Fruit fly (Drosophila melanogaster) whole organism, embryonic: ENCODE measurements around the gene awd.

Experiments used
- Adf1 ChIP-seq: fragments of 200-800 bp; sonication (Bioruptor generic); IDR thresholded peaks from 2 replicates; pipeline ENCODE4 v1.3.6; 2022; ENCODE audit warnings: missing biosample characterization, missing genetic modification characterization
- Blimp-1 ChIP-seq: fragments of 200-800 bp; sonication (Bioruptor generic); optimal IDR thresholded peaks from 3 replicates; lab custom pipeline; 2018; ENCODE audit warnings: missing biosample characterization, missing genetic modification characterization, mild to moderate bottlenecking, moderate library complexity, missing genetic modification reagents
- CG10209 ChIP-seq: fragments of 200-800 bp; sonication (Bioruptor generic); optimal IDR thresholded peaks from 3 replicates; lab custom pipeline; 2017; ENCODE audit warnings: missing biosample characterization, mild to moderate bottlenecking, missing genetic modification characterization, missing genetic modification reagents
- CG10274 ChIP-seq: fragments of 200-800 bp; sonication (Bioruptor generic); optimal IDR thresholded peaks from 3 replicates; lab custom pipeline; 2017; ENCODE audit warnings: missing biosample characterization, mild to moderate bottlenecking, missing genetic modification characterization
- CG10366 ChIP-seq: fragments of 200-800 bp; sonication (Bioruptor generic); IDR thresholded peaks from 2 replicates; pipeline ENCODE4 v1.3.6; 2022; ENCODE audit warnings: missing biosample characterization, missing genetic modification characterization
- CG12071 ChIP-seq: fragments of 200-800 bp; sonication (Bioruptor generic); optimal IDR thresholded peaks from 3 replicates; lab custom pipeline; 2018; ENCODE audit warnings: missing biosample characterization, mild to moderate bottlenecking, missing genetic modification characterization
- CG12155 ChIP-seq: fragments of 200-800 bp; sonication (Bioruptor generic); optimal IDR thresholded peaks from 3 replicates; lab custom pipeline; 2016; ENCODE audit warnings: missing biosample characterization, missing genetic modification characterization
- CG13775 ChIP-seq: fragments of 200-800 bp; sonication (Bioruptor generic); optimal IDR thresholded peaks from 3 replicates; lab custom pipeline; 2017; ENCODE audit warnings: missing biosample characterization, mild to moderate bottlenecking, missing genetic modification characterization
- CG14441 ChIP-seq: fragments of 200-800 bp; sonication (Bioruptor generic); IDR thresholded peaks from 2 replicates; pipeline ENCODE4 v1.3.6; 2022; ENCODE audit warnings: missing biosample characterization, missing genetic modification characterization
- CG14667 ChIP-seq: fragments of 200-800 bp; sonication (Bioruptor generic); IDR thresholded peaks from 2 replicates; pipeline ENCODE4 v1.3.6; 2022; ENCODE audit warnings: missing biosample characterization, missing genetic modification characterization
- CG15514 ChIP-seq: fragments of 200-800 bp; sonication (Bioruptor generic); optimal IDR thresholded peaks from 3 replicates; lab custom pipeline; 2017; ENCODE audit warnings: missing biosample characterization, missing genetic modification characterization, mild to moderate bottlenecking, moderate library complexity, missing genetic modification reagents
- CG1603 ChIP-seq: fragments of 200-800 bp; sonication (Bioruptor generic); optimal IDR thresholded peaks from 2 replicates; lab custom pipeline; 2019; ENCODE audit warnings: missing biosample characterization, mild to moderate bottlenecking, missing genetic modification characterization, moderate library complexity
- CG17359 ChIP-seq: fragments of 200-800 bp; sonication (Bioruptor generic); optimal IDR thresholded peaks from 3 replicates; lab custom pipeline; 2018; ENCODE audit warnings: missing biosample characterization, mild to moderate bottlenecking, missing genetic modification characterization, moderate library complexity
- CG2875 ChIP-seq: fragments of 200-800 bp; sonication (Bioruptor generic); optimal IDR thresholded peaks from 2 replicates; lab custom pipeline; 2017; ENCODE audit warnings: missing biosample characterization, mild to moderate bottlenecking, missing genetic modification characterization, missing genetic modification reagents
- CG31224 ChIP-seq: fragments of 200-800 bp; sonication (Bioruptor generic); IDR thresholded peaks from 2 replicates; pipeline ENCODE4 v1.3.6; 2022; ENCODE audit warnings: missing biosample characterization, missing genetic modification characterization
- CG3281 ChIP-seq: fragments of 200-800 bp; sonication (Bioruptor generic); optimal IDR thresholded peaks from 3 replicates; lab custom pipeline; 2017; ENCODE audit warnings: missing biosample characterization, mild to moderate bottlenecking, missing genetic modification characterization
- CG34422 ChIP-seq: fragments of 200-800 bp; sonication (Bioruptor generic); IDR thresholded peaks from 3 replicates; pipeline ENCODE4 v1.3.6; 2022; ENCODE audit warnings: missing biosample characterization, missing genetic modification characterization
- CG8281 ChIP-seq: fragments of 200-800 bp; sonication (Bioruptor generic); optimal IDR thresholded peaks from 2 replicates; lab custom pipeline; 2018; ENCODE audit warnings: missing biosample characterization, mild to moderate bottlenecking, missing genetic modification characterization, moderate library complexity
- CG8478 ChIP-seq: fragments of >200 bp; optimal IDR thresholded peaks from 2 replicates; lab custom pipeline; 2018
- CG9797 ChIP-seq: fragments of 200-800 bp; sonication (Bioruptor generic); optimal IDR thresholded peaks from 3 replicates; lab custom pipeline; 2018; ENCODE audit warnings: missing biosample characterization, mild to moderate bottlenecking, missing genetic modification characterization
- Deaf1 ChIP-seq: fragments of 200-800 bp; optimal IDR thresholded peaks from 3 replicates; lab custom pipeline; 2019; ENCODE audit warnings: missing biosample characterization, mild to moderate bottlenecking, missing genetic modification characterization, moderate library complexity
- Ets65A ChIP-seq: fragments of 200-800 bp; sonication (Bioruptor generic); peaks from one replicate; lab custom pipeline; 2016; ENCODE audit warnings: missing biosample characterization, missing genetic modification characterization
- HLH4C ChIP-seq: fragments of 200-800 bp; sonication (Bioruptor generic); IDR thresholded peaks from 3 replicates; pipeline ENCODE4 v1.3.6; 2022; ENCODE audit warnings: missing biosample characterization, missing genetic modification characterization; ENCODE audit not compliant: partially characterized antibody
- Med ChIP-seq: fragments of 200-800 bp; sonication (Bioruptor generic); peaks from one replicate; lab custom pipeline; 2016; ENCODE audit warnings: missing biosample characterization, missing genetic modification characterization, mild to moderate bottlenecking, inconsistent platforms, moderate library complexity
- Meics ChIP-seq: fragments of 200-800 bp; sonication (Bioruptor generic); optimal IDR thresholded peaks from 2 replicates; lab custom pipeline; 2017; ENCODE audit warnings: missing biosample characterization, mild to moderate bottlenecking, missing genetic modification characterization
- Neu2 ChIP-seq: fragments of 200-800 bp; sonication (Bioruptor generic); optimal IDR thresholded peaks from 3 replicates; lab custom pipeline; 2016; ENCODE audit warnings: missing biosample characterization, missing genetic modification characterization, borderline replicate concordance
- Oli ChIP-seq: fragments of 200-800 bp; sonication (Bioruptor generic); optimal IDR thresholded peaks from 2 replicates; lab custom pipeline; 2018; ENCODE audit warnings: missing biosample characterization, mild to moderate bottlenecking, missing genetic modification characterization, moderate library complexity
- Sry-β ChIP-seq: fragments of 200-800 bp; sonication (Bioruptor generic); optimal IDR thresholded peaks from 2 replicates; lab custom pipeline; 2018; ENCODE audit warnings: missing biosample characterization, mild to moderate bottlenecking, missing genetic modification characterization, moderate library complexity
- Sry-δ ChIP-seq: fragments of 200-800 bp; sonication (Bioruptor generic); optimal IDR thresholded peaks from 2 replicates; lab custom pipeline; 2016; ENCODE audit warnings: missing biosample characterization, missing genetic modification characterization
- Taf1 ChIP-seq: fragments of 200-800 bp; sonication (Bioruptor generic); IDR thresholded peaks from 2 replicates; pipeline ENCODE4 v1.3.6; 2022; ENCODE audit warnings: missing biosample characterization, missing genetic modification characterization
- Xbp1 ChIP-seq: fragments of 200-800 bp; sonication (Bioruptor generic); optimal IDR thresholded peaks from 3 replicates; lab custom pipeline; 2016; ENCODE audit warnings: missing biosample characterization, mild to moderate bottlenecking, missing genetic modification characterization
- fu2 ChIP-seq: fragments of 200-800 bp; sonication (Bioruptor generic); optimal IDR thresholded peaks from 2 replicates; lab custom pipeline; 2016; ENCODE audit warnings: missing biosample characterization, missing genetic modification characterization
- gem ChIP-seq: fragments of 200-800 bp; sonication (Bioruptor generic); optimal IDR thresholded peaks from 2 replicates; lab custom pipeline; 2019; ENCODE audit warnings: missing biosample characterization, mild to moderate bottlenecking, missing genetic modification characterization, moderate library complexity
- gro ChIP-seq: fragments of 200-800 bp; sonication (Bioruptor generic); optimal IDR thresholded peaks from 2 replicates; lab custom pipeline; 2016; ENCODE audit warnings: missing biosample characterization, missing genetic modification characterization
- hb ChIP-seq: fragments of 200-800 bp; sonication (Bioruptor generic); IDR thresholded peaks from 3 replicates; pipeline ENCODE4 v1.3.6; 2022; ENCODE audit warnings: missing biosample characterization, missing genetic modification characterization; ENCODE audit not compliant: partially characterized antibody
- hkb ChIP-seq, 2 experiments: fragments of 200-800 bp in 1 of 2; fragments of >200 bp in 1 of 2; sonication (Bioruptor generic) in 1 of 2; IDR thresholded peaks in 1 of 2; optimal IDR thresholded peaks in 1 of 2; 2 replicates each; pipeline versions ENCODE4 v1.3.6 to Lab custom; 2017 to 2022; ENCODE audit warnings: missing biosample characterization in 1 of 2, missing genetic modification characterization in 1 of 2
- ind ChIP-seq: fragments of 200-800 bp; sonication (Bioruptor generic); optimal IDR thresholded peaks from 3 replicates; lab custom pipeline; 2016; ENCODE audit warnings: missing biosample characterization, missing genetic modification characterization
- lilli ChIP-seq: fragments of 200-800 bp; sonication (Bioruptor generic); optimal IDR thresholded peaks from 3 replicates; lab custom pipeline; 2016; ENCODE audit warnings: missing biosample characterization, missing genetic modification characterization
- org-1 ChIP-seq: fragments of 200-800 bp; sonication (Bioruptor generic); optimal IDR thresholded peaks from 2 replicates; lab custom pipeline; 2017; ENCODE audit warnings: missing biosample characterization, missing genetic modification characterization
- pan ChIP-seq, 4 experiments: fragments of >200 bp in 3 of 4; fragments of 200-800 bp in 1 of 4; sonication (Bioruptor generic) in 1 of 4; optimal IDR thresholded peaks in 3 of 4; IDR thresholded peaks in 1 of 4; 2 replicates each; pipeline versions ENCODE4 v1.3.6 to Lab custom; 2017 to 2022; ENCODE audit warnings: missing biosample characterization in 2 of 4, missing genetic modification characterization in 2 of 4, mixed read lengths in 1 of 4
- phol ChIP-seq: fragments of 200-800 bp; sonication (Bioruptor generic); optimal IDR thresholded peaks from 3 replicates; lab custom pipeline; 2018; ENCODE audit warnings: missing biosample characterization, mild to moderate bottlenecking, missing genetic modification characterization, moderate library complexity
- pzg ChIP-seq: fragments of 200-800 bp; sonication (Bioruptor generic); optimal IDR thresholded peaks from 3 replicates; lab custom pipeline; 2018; ENCODE audit warnings: missing biosample characterization, mild to moderate bottlenecking, missing genetic modification characterization, moderate library complexity
- rib ChIP-seq: fragments of 200-800 bp; sonication (Bioruptor generic); IDR thresholded peaks from 2 replicates; pipeline ENCODE4 v1.3.6; 2022; ENCODE audit warnings: missing biosample characterization, missing genetic modification characterization
- row ChIP-seq: fragments of 200-800 bp; sonication (Bioruptor generic); IDR thresholded peaks from 3 replicates; pipeline ENCODE4 v1.3.6; 2022; ENCODE audit warnings: missing biosample characterization, missing genetic modification characterization
- sens ChIP-seq: fragments of 200-800 bp; sonication (Bioruptor generic); peaks from one replicate; lab custom pipeline; 2016; ENCODE audit warnings: missing biosample characterization, missing genetic modification characterization
- stwl ChIP-seq: fragments of 200-800 bp; sonication (Bioruptor generic); optimal IDR thresholded peaks from 3 replicates; lab custom pipeline; 2018; ENCODE audit warnings: missing biosample characterization, mild to moderate bottlenecking, missing genetic modification characterization, moderate library complexity
- tio ChIP-seq: fragments of 200-800 bp; sonication (Bioruptor generic); optimal IDR thresholded peaks from 2 replicates; lab custom pipeline; 2017; ENCODE audit warnings: missing biosample characterization, missing genetic modification characterization, inconsistent platforms
- trem ChIP-seq: fragments of 200-800 bp; optimal IDR thresholded peaks from 3 replicates; lab custom pipeline; 2019; ENCODE audit warnings: missing biosample characterization, mild to moderate bottlenecking, missing genetic modification characterization, moderate library complexity
- wor ChIP-seq: fragments of 200-800 bp; sonication (Bioruptor generic); IDR thresholded peaks from 2 replicates; pipeline ENCODE4 v1.3.6; 2022; ENCODE audit warnings: missing biosample characterization, missing genetic modification characterization

Gene awd

DNA sequence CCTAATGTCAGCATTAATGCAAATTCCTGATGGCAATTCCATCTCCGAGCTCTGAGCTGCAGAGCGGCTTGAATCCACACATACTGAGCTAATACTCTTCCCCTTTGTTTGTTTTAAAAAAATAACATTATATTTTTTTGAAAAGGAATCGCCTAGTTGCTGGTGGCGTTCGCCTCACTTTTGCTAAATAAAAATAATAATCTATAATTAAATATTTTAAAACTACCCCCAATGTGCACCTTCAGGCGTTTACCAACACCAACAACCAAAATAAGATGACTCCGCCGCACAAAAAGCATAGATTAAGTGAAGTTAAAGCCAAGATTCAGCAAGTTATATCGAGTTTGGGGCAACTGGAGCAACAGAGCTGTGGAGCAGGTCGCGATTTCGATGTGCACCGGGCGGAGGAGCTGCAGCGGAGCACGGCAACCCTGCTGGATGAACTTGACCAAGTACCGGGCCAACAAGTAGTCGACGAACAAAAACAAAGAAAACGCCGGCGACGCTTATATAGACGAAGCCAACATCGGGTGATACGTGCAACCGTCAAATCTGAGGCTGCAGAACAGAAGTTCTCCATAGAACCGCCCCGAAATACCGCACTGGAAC is 1.7 kb downstream of the awd start, which contains the start of gene CG1896 (continued):
- TF ChIP-seq gem (tag; lab: Kevin White, UChicago), result peak; percentile 63
- TF ChIP-seq CG2875, result peak; percentile 0
- no peak for TF ChIP-seq gro (GFP tag; lab: Kevin White, UChicago)
- peak; percentile 77 for TF ChIP-seq sens (GFP tag; lab: Kevin White, UChicago)
- no peak for TF ChIP-seq Adf1
- peak; percentile 59 for TF ChIP-seq stwl (tag; lab: Kevin White, UChicago)
- TF ChIP-seq Neu2, result no peak
- peak; percentile 24; the same call in 1 of the 2 replicates for TF ChIP-seq Taf1 (GFP tag; lab: Robert Waterston, UW)
- TF ChIP-seq wor (GFP tag; lab: Robert Waterston, UW), result no peak
- TF ChIP-seq HLH4C (GFP tag; lab: Robert Waterston, UW), result no peak
- no peak for TF ChIP-seq fu2
- TF ChIP-seq hb (GFP tag; lab: Robert Waterston, UW), result no peak
- peak; percentile 40 for TF ChIP-seq lilli (GFP tag; lab: Kevin White, UChicago)
- no peak for TF ChIP-seq CG12071
- TF ChIP-seq CG13775, result peak; percentile 33
- peak; percentile 72 for TF ChIP-seq Med
- TF ChIP-seq org-1 (GFP tag; lab: Kevin White, UChicago), result no peak
- TF ChIP-seq hkb (optimal IDR thresholded peaks at IDR 0.05; lab: Kevin White, UChicago), result no peak
- peak; percentile 52; the same call in 1 of the 2 replicates for TF ChIP-seq hkb (GFP tag; IDR thresholded peaks at IDR 0.05; lab: Robert Waterston, UW)
- no peak for TF ChIP-seq CG8281 (tag; lab: Kevin White, UChicago)
- no peak for TF ChIP-seq Sry-δ (GFP tag; lab: Kevin White, UChicago)
- peak; percentile 55 for TF ChIP-seq CG17359 (tag; lab: Kevin White, UChicago)
- TF ChIP-seq CG15514 (GFP tag; lab: Kevin White, UChicago), result peak; percentile 48
- TF ChIP-seq CG3281 (GFP tag; lab: Kevin White, UChicago), result peak; percentile 39
- no peak for TF ChIP-seq Ets65A
- TF ChIP-seq pan (optimal IDR thresholded peaks at IDR 0.05; lab: Kevin White, UChicago), result no peak
- peak in 1 of 2 experiments; percentile 72 for TF ChIP-seq pan (GFP tag; optimal IDR thresholded peaks at IDR 0.05 in 1 of 2, IDR thresholded peaks at IDR 0.05 in 1 of 2)
- TF ChIP-seq CG10366, result peak; percentile 54
- TF ChIP-seq trem (tag; lab: Kevin White, UChicago), result peak; percentile 34
- TF ChIP-seq Deaf1, result peak; percentile 2
- peak; percentile 67 for TF ChIP-seq row (GFP tag; lab: Robert Waterston, UW)
- no peak for TF ChIP-seq Blimp-1 (GFP tag; lab: Kevin White, UChicago)
- peak; percentile 25 for TF ChIP-seq Oli (tag; lab: Kevin White, UChicago)
- TF ChIP-seq CG8478 (lab: Kevin White, UChicago), result no peak
- TF ChIP-seq CG31224, result no peak
- peak; percentile 15 for TF ChIP-seq CG10274
- peak; percentile 43 for TF ChIP-seq Xbp1 (GFP tag; lab: Kevin White, UChicago)
- TF ChIP-seq CG14667, result no peak
- TF ChIP-seq rib (GFP tag; lab: Robert Waterston, UW), result no peak
- TF ChIP-seq Sry-β, result no peak
- peak; percentile 53 for TF ChIP-seq phol
- peak; percentile 45 for TF ChIP-seq Meics (GFP tag; lab: Kevin White, UChicago)
- TF ChIP-seq pzg (GFP tag; lab: Kevin White, UChicago), result peak; percentile 17
- TF ChIP-seq CG9797 (GFP tag; lab: Kevin White, UChicago), result no peak
- TF ChIP-seq tio (GFP tag; lab: Kevin White, UChicago), result no peak
- peak; percentile 46; the same call in 1 of the 2 replicates for TF ChIP-seq CG14441 (GFP tag; lab: Robert Waterston, UW)
- TF ChIP-seq CG10209 (GFP tag; lab: Kevin White, UChicago), result peak; percentile 49
- peak; percentile 42; the same call in 1 of the 3 replicates for TF ChIP-seq CG34422
- peak; percentile 38 for TF ChIP-seq CG12155
- TF ChIP-seq ind (GFP tag; lab: Kevin White, UChicago), result peak; percentile 29
- TF ChIP-seq CG1603 (tag; lab: Kevin White, UChicago), result no peak
